Worm (Caenorhabditis elegans) whole organism, midembryonic: Measurements from ENCODE around the gene F14D7.12.
"Not testable (repeated sequence)": the region's sequence is repeated elsewhere in the genome, so short reads cannot be mapped to it uniquely, and the experiment has no call there.

Experiments
- T22C8.4 ChIP-seq: fragments of 200-800 bp; sonication (Bioruptor generic); IDR thresholded peaks from 2 replicates; pipeline ENCODE4 v1.3.6; 2022; ENCODE audit warnings: missing genetic modification characterization, missing compliant biosample characterization
- cog-1 ChIP-seq: sonication (generic microtip); optimal IDR thresholded peaks from 2 replicates; lab custom pipeline; 2016; ENCODE audit warnings: missing genetic modification characterization, missing compliant biosample characterization
- flt-1 ChIP-seq: fragments of 200-800 bp; sonication (Bioruptor generic); IDR thresholded peaks from 2 replicates; pipeline ENCODE4 v1.3.6; 2022; ENCODE audit warnings: missing genetic modification characterization, missing compliant biosample characterization
- klf-2 ChIP-seq: fragments of 200-800 bp; sonication (Bioruptor generic); conservative IDR thresholded peaks from 2 replicates; pipeline ENCODE4 v1.3.6; 2022; ENCODE audit warnings: missing genetic modification reagents, missing genetic modification characterization, missing compliant biosample characterization
- med-1 ChIP-seq: sonication (generic microtip); optimal IDR thresholded peaks from 2 replicates; lab custom pipeline; 2017; ENCODE audit warnings: missing genetic modification characterization, mild to moderate bottlenecking, missing compliant biosample characterization, antibody characterized with exemption, missing genetic modification reagents; ENCODE audit not compliant: insufficient read depth
- ref-1 ChIP-seq: fragments of 200-800 bp; sonication (Bioruptor generic); conservative IDR thresholded peaks from 2 replicates; pipeline ENCODE4 v1.3.6; 2022; ENCODE audit warnings: missing genetic modification reagents, missing genetic modification characterization, missing compliant biosample characterization
- tab-1 ChIP-seq: fragments of 200-800 bp; sonication (Bioruptor generic); IDR thresholded peaks from 2 replicates; pipeline ENCODE4 v1.3.6; 2022; ENCODE audit warnings: missing genetic modification characterization, missing compliant biosample characterization
- ztf-23 ChIP-seq: fragments of 200-800 bp; sonication (Bioruptor generic); IDR thresholded peaks from 2 replicates; pipeline ENCODE4 v1.3.6; 2022; ENCODE audit warnings: missing genetic modification reagents, missing genetic modification characterization, missing compliant biosample characterization
- ztf-29 ChIP-seq: fragments of 200-800 bp; sonication (Bioruptor generic); IDR thresholded peaks from 2 replicates; pipeline ENCODE4 v1.3.6; 2022; ENCODE audit warnings: missing genetic modification reagents, missing genetic modification characterization, missing compliant biosample characterization

Gene F14D7.12

DNA sequence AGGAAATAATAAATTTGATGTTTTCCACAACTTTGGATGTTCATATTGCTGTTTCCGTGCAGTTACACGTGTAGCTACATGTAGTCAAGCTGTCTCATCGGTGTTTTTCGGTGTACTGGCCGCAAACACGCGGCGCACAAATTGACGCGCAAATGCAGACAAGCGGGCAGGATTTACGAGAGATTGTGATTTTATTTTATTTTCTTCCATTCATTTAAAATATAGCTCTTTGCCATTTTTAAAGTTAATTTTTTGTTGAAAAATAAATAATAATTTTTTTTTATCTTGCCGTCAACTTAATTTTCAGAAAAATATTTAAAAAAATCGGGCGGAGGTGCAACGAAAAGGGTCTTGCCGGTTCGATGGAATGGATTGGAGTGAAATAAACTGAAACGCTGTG lies 25.5 kb upstream of the F14D7.12 start, which contains the start of gene F40G12.7:
F40G12.7 (plus strand) TSS at position 301 of the 400 bp plus-strand sequence.
- TF ChIP-seq flt-1 (GFP tag; lab: Robert Waterston, UW); cog-1 (tag; lab: Kevin White, UChicago); klf-2 (GFP tag; lab: Robert Waterston, UW): not testable (repeated sequence)

DNA sequence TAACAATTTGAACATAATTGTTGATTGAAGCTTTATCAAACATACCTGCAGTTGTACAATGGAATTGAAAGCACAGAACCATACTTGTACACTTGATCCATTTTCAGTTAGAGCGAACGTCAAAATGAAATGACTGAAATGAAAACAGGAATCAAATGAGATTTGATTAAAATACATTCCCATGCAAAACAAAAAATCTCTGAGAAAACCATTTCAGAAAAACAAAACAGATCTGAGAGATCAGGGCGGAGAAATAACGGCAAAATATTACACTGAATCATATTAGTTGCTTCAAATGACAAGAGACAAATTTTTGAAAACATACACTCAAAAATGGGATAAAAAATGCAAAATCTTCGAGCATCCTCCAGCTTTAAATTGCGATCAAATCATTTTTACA lies 20.0 kb upstream of the F14D7.12 start, which contains the start of gene srt-33:
srt-33 (minus strand) TSS at position 101 of the 400 bp plus-strand sequence.
- TF ChIP-seq ref-1 = no peak
- TF ChIP-seq T22C8.4 = no peak

DNA sequence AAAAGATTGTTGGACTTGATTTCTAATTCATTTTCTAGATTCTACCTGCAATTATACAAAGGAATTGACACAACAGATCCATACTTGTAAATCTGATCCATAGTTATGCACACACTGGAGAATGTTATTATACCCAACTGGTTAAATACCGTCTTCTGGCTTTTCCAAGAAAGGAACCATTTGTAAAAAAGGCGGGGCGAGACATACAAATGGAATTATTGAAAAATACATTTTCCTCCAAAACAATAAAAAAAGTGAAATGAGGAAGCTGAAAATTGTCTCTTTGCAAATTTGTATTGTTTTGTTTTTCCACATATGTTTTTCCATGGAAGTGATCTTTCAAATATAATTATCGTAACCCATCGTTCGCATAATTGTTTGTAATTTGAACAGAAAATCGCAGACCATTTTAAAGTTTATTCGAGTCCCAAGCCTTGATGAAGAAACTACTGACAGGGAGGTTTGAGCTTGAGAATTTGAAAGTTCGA lies 17.5 kb upstream of the F14D7.12 start, which contains the start of the genes srt-74 and F40G12.9:
srt-74 (minus strand) TSS at position 101 of the 488 bp plus-strand sequence.
F40G12.9 (plus strand) TSS at position 438 of the 488 bp plus-strand sequence.
- TF ChIP-seq ztf-29 (GFP tag; lab: Robert Waterston, UW) (no peak), T22C8.4 (no peak), cog-1 (tag; lab: Kevin White, UChicago) (no peak), med-1 (GFP tag; lab: Kevin White, UChicago) (no peak)

DNA sequence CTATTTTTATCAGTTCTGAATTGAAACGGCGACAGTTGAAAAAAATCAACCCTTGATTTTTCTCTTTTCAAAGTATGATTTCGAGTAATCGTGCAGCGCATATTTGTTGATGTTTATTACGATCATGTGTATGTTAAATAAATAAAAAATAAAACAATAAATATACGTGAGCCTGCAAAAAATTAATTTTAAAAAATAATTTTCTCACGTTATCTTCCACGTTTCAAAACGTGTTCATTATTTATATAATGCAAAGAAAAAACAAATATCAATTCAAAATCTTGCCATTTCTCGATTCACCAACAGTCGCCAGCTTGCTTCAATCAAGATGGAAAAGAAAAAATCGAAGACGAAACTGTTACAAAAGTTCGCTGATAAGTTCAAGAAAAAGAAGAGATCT lies 16.6 kb upstream of the F14D7.12 start, which contains the start of gene F40G12.10:
F40G12.10 (plus strand) TSS at position 301 of the 400 bp plus-strand sequence.
- TF ChIP-seq cog-1 (tag; lab: Kevin White, UChicago) (no peak), flt-1 (GFP tag; lab: Robert Waterston, UW) (no peak), ztf-23 (GFP tag; lab: Robert Waterston, UW) (no peak), med-1 (GFP tag; lab: Kevin White, UChicago) (no peak), tab-1 (GFP tag; lab: Robert Waterston, UW) (no peak), T22C8.4 (no peak), klf-2 (GFP tag; lab: Robert Waterston, UW) (no peak), ztf-29 (GFP tag; lab: Robert Waterston, UW) (no peak), ref-1 (no peak)

DNA sequence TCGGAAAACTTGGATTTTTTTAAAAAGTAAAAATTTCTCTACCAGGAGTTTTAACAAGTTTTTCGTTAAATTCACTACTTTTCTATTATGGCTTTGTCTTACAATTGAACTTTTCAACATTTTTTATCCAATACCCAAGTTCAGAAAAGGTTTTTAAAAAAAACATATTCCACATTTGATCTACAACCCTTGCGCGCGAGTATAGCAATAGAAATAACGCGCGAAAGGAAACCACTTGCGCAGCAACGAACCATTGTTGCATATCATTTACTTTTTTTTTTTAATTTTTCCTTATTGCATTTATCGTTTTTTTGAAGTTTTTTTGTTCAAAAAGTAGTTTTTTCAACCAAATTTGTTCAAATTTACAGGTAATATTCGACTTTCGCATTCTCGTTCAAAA lies 14.0 kb upstream of the F14D7.12 start, which contains the start of gene F40G12.11:
F40G12.11 (plus strand) TSS at position 369 of the 400 bp plus-strand sequence.
- TF ChIP-seq ztf-23 (GFP tag; lab: Robert Waterston, UW) (no peak), klf-2 (GFP tag; lab: Robert Waterston, UW) (no peak), ztf-29 (GFP tag; lab: Robert Waterston, UW) (no peak), tab-1 (GFP tag; lab: Robert Waterston, UW) (no peak), flt-1 (GFP tag; lab: Robert Waterston, UW) (no peak), cog-1 (tag; lab: Kevin White, UChicago) (no peak), med-1 (GFP tag; lab: Kevin White, UChicago) (no peak), T22C8.4 (no peak), ref-1 (no peak)

DNA sequence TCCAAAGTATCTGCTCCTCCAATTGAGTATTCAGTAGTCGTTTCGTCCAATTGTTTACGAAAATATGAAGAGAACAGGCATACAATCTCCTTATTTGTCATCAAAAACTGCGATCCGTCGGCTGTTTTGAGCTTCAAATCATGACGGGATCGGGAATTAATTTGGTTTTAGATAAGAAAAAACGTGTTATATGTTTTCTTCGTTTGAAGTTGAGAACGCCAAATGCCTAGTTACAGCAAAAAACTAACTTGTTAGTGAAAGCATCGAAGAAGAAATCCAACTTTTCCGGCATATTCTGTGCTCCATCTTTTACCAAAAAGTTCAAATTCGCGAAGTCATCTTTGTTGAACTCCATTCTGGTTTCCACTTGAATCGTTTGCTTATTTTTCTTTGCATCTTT lies 10.5 kb upstream of the F14D7.12 start, which contains the start of gene F14D7.1:
F14D7.1 (minus strand) TSS at position 101 of the 400 bp plus-strand sequence.
- TF ChIP-seq ref-1 (no peak), flt-1 (GFP tag; lab: Robert Waterston, UW) (no peak), cog-1 (tag; lab: Kevin White, UChicago) (no peak), klf-2 (GFP tag; lab: Robert Waterston, UW) (no peak), med-1 (GFP tag; lab: Kevin White, UChicago) (no peak), tab-1 (GFP tag; lab: Robert Waterston, UW) (no peak), ztf-29 (GFP tag; lab: Robert Waterston, UW) (no peak), ztf-23 (GFP tag; lab: Robert Waterston, UW) (no peak), T22C8.4 (no peak)

DNA sequence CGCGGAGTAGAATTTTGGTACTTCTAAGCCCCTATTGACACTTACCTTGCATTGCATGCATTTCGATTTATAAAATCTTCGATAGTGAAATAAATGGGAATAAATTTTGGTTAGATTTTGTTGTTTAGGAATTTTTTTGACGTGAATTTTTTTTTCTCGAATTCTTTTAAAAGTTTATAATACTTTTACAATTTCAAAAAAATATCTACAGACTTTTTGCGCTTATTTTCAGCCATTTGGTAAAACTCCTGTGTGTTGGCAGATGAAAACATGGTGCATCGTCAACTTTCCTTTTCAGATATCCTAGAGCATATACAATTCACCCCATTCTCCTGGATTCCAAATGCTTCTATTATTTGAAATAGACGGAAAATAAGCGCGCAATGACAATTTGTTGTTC lies 9.2 kb upstream of the F14D7.12 start, which contains the start of gene F14D7.18:
F14D7.18 (minus strand) TSS at position 101 of the 400 bp plus-strand sequence.
- no peak for TF ChIP-seq ref-1

DNA sequence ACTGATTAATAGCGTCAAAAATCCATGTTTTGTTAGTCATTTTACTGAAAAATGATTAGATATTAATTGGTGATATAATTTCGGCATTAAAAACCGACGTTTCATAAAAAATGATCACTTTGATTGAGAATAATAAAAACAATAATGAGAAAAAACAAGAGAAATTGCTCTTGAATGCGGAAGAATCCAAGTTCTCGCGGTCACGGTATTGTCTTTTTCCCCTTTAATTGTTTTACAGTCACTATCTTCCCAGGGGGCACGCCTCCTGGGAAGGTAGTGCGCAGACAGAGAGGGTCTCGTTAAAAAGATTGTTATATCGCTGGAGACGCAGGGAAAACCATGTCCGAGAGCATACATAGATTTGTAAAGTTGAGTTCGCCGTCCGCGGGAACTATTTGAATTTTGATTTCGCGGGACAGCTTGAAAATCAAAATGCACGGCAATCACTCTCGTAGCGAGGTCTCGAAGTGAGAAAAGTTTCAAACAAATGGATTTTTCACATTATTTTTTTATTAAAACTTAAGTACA lies 6.1 kb upstream of the F14D7.12 start, which contains the start of gene F14D7.2:
F14D7.2 (minus strand) TSS at position 51 of the 528 bp plus-strand sequence.
- TF ChIP-seq tab-1 (GFP tag; lab: Robert Waterston, UW) (no peak), med-1 (GFP tag; lab: Kevin White, UChicago) (no peak), klf-2 (GFP tag; lab: Robert Waterston, UW) (no peak), ztf-29 (GFP tag; lab: Robert Waterston, UW) (no peak), ref-1 (no peak), ztf-23 (GFP tag; lab: Robert Waterston, UW) (no peak), T22C8.4 (no peak), cog-1 (tag; lab: Kevin White, UChicago) (no peak), flt-1 (GFP tag; lab: Robert Waterston, UW) (no peak)

DNA sequence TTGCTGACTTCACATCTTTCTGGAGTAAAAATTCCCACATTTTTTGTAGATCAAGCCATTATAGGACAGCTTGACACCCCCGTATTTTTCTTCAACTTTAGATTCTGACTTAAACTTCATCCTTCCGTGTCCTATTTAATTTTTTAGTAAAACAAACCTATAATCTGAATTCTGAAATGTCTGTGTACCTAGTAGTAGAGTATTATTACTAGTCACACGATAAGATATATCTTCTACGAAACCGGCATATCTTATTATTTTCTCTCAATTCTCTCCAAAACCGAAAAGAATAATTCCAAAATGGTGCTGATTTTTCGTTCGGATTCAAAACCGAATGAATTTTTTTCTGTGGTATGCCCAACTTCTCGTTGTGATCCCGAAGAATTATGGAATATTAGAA lies 5.4 kb upstream of the F14D7.12 start, which contains the start of gene F14D7.9:
F14D7.9 (plus strand) TSS at position 301 of the 400 bp plus-strand sequence.
- TF ChIP-seq ztf-23 (GFP tag; lab: Robert Waterston, UW) (no peak), flt-1 (GFP tag; lab: Robert Waterston, UW) (no peak), klf-2 (GFP tag; lab: Robert Waterston, UW) (no peak), ztf-29 (GFP tag; lab: Robert Waterston, UW) (no peak), tab-1 (GFP tag; lab: Robert Waterston, UW) (no peak), cog-1 (tag; lab: Kevin White, UChicago) (no peak), T22C8.4 (no peak), ref-1 (no peak), med-1 (GFP tag; lab: Kevin White, UChicago) (no peak)

DNA sequence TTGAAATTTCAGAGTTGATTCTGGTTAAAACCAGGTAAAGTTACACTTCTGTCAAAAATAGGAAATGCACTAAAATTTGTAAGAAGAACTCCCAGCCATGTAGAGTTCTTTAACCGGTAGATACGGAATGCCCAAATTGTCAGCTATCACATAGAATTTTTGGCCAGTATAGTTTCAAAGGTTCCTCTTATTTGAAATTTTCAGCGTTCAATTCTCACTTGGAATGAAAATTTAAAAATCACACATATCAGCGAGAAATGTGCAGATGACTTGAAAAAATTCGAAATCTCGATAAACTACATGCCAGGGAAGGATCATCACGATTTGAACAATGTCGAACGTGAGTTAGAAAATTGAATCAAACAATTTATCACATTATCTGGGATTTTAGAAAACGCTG lies 3.3 kb upstream of the F14D7.12 start, which contains the start of gene F14D7.3:
F14D7.3 (plus strand) TSS at position 301 of the 400 bp plus-strand sequence.
- TF ChIP-seq med-1 (GFP tag; lab: Kevin White, UChicago) (no peak), ztf-23 (GFP tag; lab: Robert Waterston, UW) (no peak), cog-1 (tag; lab: Kevin White, UChicago) (no peak), ztf-29 (GFP tag; lab: Robert Waterston, UW) (no peak), klf-2 (GFP tag; lab: Robert Waterston, UW) (no peak), tab-1 (GFP tag; lab: Robert Waterston, UW) (no peak), ref-1 (no peak), flt-1 (GFP tag; lab: Robert Waterston, UW) (no peak), T22C8.4 (no peak)
